Fruit fly (Drosophila melanogaster): ENCODE data around the gene CG11663.

The CG11663 gene

DNA sequence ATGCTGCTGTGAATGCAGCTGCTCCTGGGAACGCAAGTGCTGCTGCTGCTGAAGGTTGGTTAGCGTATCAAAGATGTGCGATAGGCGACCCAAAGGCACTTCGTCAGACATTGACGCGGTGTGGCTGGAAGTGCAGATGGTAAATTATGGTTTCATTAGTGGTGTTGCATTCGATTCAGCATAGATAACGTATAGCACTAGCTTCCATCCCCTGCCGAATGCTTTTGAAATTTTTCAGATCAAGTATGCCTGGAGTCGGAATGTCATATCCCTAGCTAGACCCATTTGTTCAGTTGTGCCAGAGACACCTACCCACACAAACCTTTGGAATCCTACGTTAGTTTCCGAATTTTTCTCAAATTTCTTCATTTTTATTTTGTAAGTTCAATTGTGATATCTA lies at the start of gene CG11663:
Gene CG11663, plus strand, starts transcription at position 301 of the 400 bp plus-strand sequence.
- no peak for TF ChIP-seq Sin3A (optimal IDR thresholded peaks at IDR 0.05)
- no peak for TF ChIP-seq psq (optimal IDR thresholded peaks at IDR 0.05)
- no peak for TF ChIP-seq Myc (optimal IDR thresholded peaks at IDR 0.05)
- no peak for TF ChIP-seq insv (optimal IDR thresholded peaks at IDR 0.05)
- no peak for TF ChIP-seq h (optimal IDR thresholded peaks at IDR 0.05)
- no peak for TF ChIP-seq ttk (optimal IDR thresholded peaks at IDR 0.05)

DNA sequence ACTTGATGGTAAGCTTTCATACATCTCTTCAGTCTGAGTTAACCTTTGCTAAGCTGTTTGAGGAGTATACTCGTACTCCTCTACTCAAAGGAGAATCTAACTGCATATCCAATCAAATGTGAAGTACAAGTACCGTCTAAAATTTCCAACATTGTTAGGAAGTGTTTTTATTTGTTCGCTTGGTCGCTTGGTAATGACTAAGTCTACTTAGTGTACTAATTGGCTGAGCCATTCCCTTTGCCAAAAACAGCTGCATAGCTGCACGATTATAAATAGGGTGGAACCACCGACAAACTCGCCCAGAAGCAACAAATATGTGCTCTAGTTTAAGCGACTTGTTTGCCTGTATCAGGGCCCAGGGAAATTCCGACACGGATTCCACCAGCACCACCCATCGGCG lies 49.8 kb upstream of the CG11663 start, which contains the start of gene CG14635:
Gene CG14635, plus strand, starts transcription at position 301 of the 400 bp plus-strand sequence.
- no peak for TF ChIP-seq insv (optimal IDR thresholded peaks at IDR 0.05)
- TF ChIP-seq Sin3A (optimal IDR thresholded peaks at IDR 0.05) = no peak
- TF ChIP-seq ttk (optimal IDR thresholded peaks at IDR 0.05) = no peak
- no peak for TF ChIP-seq psq (optimal IDR thresholded peaks at IDR 0.05)
- no peak for TF ChIP-seq h (optimal IDR thresholded peaks at IDR 0.05)
- TF ChIP-seq Myc (optimal IDR thresholded peaks at IDR 0.05) = no peak

DNA sequence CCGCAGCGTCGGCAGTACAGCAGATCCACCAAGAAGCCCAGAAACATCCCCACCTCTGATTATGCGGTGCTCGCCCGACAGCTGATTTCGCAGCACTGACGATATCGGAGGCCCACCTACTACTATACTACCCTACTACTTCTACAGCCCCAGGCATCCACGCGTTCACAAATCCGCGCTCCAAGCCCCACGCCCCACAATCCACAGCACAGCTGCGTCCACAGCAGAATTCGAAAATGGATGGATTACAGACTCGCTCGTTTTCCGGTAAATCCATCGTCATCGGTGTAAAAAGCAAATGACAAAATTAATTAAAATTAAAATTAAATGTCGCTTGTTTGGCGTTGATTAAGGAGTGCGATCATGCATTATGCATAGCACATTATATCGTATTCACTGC lies 47.2 kb upstream of the CG11663 start, which contains the start of gene CG3713:
Gene CG3713, minus strand, starts transcription at position 101 of the 400 bp plus-strand sequence.
- TF ChIP-seq ttk (optimal IDR thresholded peaks at IDR 0.05) (no peak), psq (optimal IDR thresholded peaks at IDR 0.05) (no peak), Sin3A (optimal IDR thresholded peaks at IDR 0.05) (no peak), insv (optimal IDR thresholded peaks at IDR 0.05) (no peak), h (optimal IDR thresholded peaks at IDR 0.05) (no peak), Myc (optimal IDR thresholded peaks at IDR 0.05) (no peak)

DNA sequence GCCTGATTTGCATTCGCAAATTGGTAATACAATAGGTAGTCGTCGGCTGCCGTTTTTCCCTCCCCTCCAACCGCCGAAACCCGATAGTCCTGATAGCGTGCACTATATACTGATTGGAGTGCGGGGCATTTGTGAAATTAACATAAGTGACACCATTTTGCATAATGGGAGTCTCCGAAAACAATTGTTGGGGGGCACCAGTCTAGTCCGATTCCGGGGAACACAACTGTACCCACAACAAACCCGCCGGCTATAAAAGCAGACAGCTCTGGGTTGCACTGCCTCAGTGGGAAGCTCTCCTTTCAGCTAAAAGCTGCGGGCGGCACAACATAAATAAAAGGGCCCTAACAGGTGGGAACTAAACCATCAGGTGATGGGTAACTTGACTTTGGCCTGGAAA lies 32.0 kb upstream of the CG11663 start, which contains the start of gene CG14634:
Gene CG14634, plus strand, starts transcription at position 301 of the 400 bp plus-strand sequence.
- TF ChIP-seq psq (optimal IDR thresholded peaks at IDR 0.05) = no peak
- no peak for TF ChIP-seq h (optimal IDR thresholded peaks at IDR 0.05)
- no peak for TF ChIP-seq ttk (optimal IDR thresholded peaks at IDR 0.05)
- TF ChIP-seq insv (optimal IDR thresholded peaks at IDR 0.05) = no peak
- no peak for TF ChIP-seq Myc (optimal IDR thresholded peaks at IDR 0.05)
- no peak for TF ChIP-seq Sin3A (optimal IDR thresholded peaks at IDR 0.05)

DNA sequence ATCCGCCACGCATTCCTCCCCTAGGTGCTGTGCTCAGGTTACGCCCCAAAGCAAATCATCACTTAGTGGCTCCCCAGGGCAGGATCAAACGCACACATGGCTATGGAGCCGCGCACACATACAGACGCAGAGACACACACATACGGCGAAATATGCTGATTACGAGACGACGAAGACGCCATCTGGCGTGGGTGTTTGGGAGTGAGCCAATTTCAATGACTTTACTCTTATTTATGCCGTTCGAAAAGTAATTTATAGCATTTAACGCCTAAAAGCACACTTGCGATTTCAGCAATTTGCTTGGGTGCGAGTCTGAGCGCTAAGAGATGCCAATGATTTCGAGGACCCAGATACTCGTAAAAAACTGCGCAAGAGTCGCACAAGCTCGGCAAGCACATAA lies 25.8 kb upstream of the CG11663 start:
- TF ChIP-seq insv (optimal IDR thresholded peaks at IDR 0.05) = no peak
- TF ChIP-seq Myc (optimal IDR thresholded peaks at IDR 0.05) = no peak
- no peak for TF ChIP-seq Sin3A (optimal IDR thresholded peaks at IDR 0.05)
- TF ChIP-seq h (optimal IDR thresholded peaks at IDR 0.05) = no peak
- TF ChIP-seq ttk (optimal IDR thresholded peaks at IDR 0.05) = no peak
- TF ChIP-seq psq (optimal IDR thresholded peaks at IDR 0.05) = no peak

DNA sequence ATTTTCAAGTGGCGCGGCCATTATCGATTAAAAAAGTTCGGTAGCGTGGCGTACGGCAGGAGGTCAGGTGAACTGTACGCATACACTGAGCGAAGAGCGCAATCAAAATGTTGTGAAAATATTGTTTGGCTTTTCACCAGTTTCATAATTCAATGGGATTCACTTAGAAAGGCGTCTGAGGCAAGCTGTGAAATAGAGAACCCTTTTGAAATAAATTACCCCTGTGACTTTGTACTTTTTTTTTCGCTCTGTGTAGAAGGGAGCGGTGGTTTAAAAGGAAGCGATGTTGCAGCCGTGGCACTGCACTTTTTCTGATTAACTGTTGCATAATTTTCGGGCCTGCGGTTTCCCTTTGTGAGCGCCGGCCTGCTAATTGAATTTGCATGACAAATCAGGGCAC lies 20.5 kb upstream of the CG11663 start:
- TF ChIP-seq psq (optimal IDR thresholded peaks at IDR 0.05) (no peak), insv (optimal IDR thresholded peaks at IDR 0.05) (no peak), Sin3A (optimal IDR thresholded peaks at IDR 0.05) (no peak), h (optimal IDR thresholded peaks at IDR 0.05) (no peak), Myc (optimal IDR thresholded peaks at IDR 0.05) (no peak), ttk (optimal IDR thresholded peaks at IDR 0.05) (no peak)

DNA sequence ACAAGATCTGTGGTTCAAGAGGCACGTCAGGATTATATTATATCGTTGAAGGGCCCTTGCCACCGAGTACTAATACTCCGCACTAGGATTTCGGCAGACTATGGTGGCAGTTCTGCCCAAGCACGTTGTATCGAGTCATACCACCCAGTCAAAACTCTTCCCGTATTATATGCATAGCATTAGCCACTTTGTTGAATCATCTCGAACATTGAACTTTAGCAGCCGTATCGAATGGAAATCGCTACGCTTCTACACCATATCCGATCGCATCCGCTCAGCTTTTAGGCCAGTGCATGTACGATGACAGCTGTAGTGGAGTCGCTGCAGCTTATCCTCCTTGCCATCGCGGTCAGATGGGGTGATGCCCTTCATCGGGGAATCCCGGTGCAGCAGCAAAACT lies 18.9 kb upstream of the CG11663 start, which contains the start of gene CG11664:
Gene CG11664, plus strand, starts transcription at position 301 of the 400 bp plus-strand sequence.
- no peak for TF ChIP-seq insv (optimal IDR thresholded peaks at IDR 0.05)
- no peak for TF ChIP-seq ttk (optimal IDR thresholded peaks at IDR 0.05)
- no peak for TF ChIP-seq Myc (optimal IDR thresholded peaks at IDR 0.05)
- no peak for TF ChIP-seq h (optimal IDR thresholded peaks at IDR 0.05)
- TF ChIP-seq Sin3A (optimal IDR thresholded peaks at IDR 0.05) = no peak
- TF ChIP-seq psq (optimal IDR thresholded peaks at IDR 0.05) = no peak

DNA sequence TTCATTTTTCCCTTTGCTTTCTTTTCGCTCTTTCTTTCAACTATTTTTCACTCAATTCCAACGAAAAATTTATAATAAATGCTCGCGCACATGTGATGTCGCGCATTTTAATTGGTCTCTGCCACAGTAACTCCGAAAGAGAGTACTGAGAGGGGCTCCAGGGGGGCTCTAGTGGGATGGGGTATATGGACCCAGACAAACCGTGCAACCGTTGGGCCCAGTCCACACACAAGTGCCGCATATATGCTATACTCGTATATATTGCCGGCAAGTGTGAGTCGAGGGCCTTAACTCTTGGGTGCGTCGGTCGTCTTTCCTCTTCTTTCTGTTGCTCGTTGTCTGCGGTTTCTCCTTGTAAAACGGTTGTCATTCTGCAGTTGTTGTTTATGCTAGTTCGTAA lies 4.1 kb downstream of the CG11663 start:
- TF ChIP-seq Myc (optimal IDR thresholded peaks at IDR 0.05) = no peak
- no peak for TF ChIP-seq ttk (optimal IDR thresholded peaks at IDR 0.05)
- no peak for TF ChIP-seq psq (optimal IDR thresholded peaks at IDR 0.05)
- no peak for TF ChIP-seq Sin3A (optimal IDR thresholded peaks at IDR 0.05)
- TF ChIP-seq h (optimal IDR thresholded peaks at IDR 0.05) = no peak
- no peak for TF ChIP-seq insv (optimal IDR thresholded peaks at IDR 0.05)

DNA sequence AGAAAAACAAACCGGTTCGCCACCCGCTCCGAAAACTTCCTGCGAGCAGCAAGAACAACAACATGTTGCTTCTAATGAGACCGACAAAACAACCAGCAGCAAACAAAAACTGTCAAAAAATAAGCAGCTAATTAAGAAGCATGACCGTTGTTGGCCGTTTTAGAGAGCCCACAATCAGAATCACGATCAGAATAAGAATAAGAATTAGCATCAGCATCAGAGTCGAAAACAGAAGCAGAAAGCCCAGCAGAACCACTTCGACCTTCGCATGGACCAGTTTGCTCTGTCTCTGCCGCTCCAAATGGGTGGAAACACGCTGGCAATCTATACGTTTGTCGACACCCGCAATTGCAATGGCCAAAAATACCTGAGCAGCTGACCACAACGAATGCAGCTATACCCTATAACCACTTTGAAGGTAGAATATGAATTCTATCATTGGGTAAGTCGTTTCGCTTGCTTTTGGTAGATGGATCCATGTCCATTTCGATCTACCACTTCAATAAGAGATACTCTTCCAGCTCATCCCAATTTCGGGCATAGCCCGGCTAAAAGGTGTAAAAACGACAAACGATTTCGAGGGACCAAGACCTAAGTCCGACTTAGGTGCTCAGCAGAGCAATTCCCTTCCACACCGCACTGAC lies 5.2 kb downstream of the CG11663 start:
- TF ChIP-seq insv (optimal IDR thresholded peaks at IDR 0.05) = no peak
- no peak for TF ChIP-seq Sin3A (optimal IDR thresholded peaks at IDR 0.05)
- TF ChIP-seq psq (optimal IDR thresholded peaks at IDR 0.05) = no peak
- TF ChIP-seq h (optimal IDR thresholded peaks at IDR 0.05) = no peak
- no peak for TF ChIP-seq Myc (optimal IDR thresholded peaks at IDR 0.05)
- no peak for TF ChIP-seq ttk (optimal IDR thresholded peaks at IDR 0.05)

DNA sequence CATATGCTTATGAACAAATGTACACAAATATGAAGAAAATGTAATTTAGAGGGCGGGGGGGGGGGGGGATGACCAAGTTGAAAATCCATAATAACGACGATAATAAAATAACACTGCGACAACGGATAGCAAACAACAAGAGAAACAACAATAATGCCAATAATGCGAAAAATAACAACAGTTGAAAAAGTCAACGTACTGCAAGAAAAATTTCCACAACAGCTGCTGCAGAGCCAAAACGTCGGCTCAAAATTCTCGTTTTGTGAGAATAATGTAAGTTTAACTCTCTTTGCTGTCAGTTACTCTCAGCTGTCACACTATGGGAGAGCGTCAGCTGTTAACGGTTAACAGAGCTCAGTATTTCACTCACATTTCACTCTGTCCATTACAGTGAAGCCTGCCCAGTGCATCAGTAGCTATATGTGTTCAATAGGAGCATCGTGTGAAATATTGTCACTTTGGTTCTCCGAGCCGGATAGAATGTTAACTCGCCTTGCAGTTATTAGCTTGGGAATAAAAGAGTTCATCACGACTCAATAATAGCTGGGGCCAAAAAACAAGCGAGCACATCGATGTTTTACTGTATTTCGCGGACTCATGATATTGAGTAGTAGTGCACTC lies 6.6 kb downstream of the CG11663 start:
- TF ChIP-seq ttk (optimal IDR thresholded peaks at IDR 0.05) (no peak), insv (optimal IDR thresholded peaks at IDR 0.05) (no peak), Myc (optimal IDR thresholded peaks at IDR 0.05) (no peak), psq (optimal IDR thresholded peaks at IDR 0.05) (no peak), h (optimal IDR thresholded peaks at IDR 0.05) (no peak), Sin3A (optimal IDR thresholded peaks at IDR 0.05) (no peak)

DNA sequence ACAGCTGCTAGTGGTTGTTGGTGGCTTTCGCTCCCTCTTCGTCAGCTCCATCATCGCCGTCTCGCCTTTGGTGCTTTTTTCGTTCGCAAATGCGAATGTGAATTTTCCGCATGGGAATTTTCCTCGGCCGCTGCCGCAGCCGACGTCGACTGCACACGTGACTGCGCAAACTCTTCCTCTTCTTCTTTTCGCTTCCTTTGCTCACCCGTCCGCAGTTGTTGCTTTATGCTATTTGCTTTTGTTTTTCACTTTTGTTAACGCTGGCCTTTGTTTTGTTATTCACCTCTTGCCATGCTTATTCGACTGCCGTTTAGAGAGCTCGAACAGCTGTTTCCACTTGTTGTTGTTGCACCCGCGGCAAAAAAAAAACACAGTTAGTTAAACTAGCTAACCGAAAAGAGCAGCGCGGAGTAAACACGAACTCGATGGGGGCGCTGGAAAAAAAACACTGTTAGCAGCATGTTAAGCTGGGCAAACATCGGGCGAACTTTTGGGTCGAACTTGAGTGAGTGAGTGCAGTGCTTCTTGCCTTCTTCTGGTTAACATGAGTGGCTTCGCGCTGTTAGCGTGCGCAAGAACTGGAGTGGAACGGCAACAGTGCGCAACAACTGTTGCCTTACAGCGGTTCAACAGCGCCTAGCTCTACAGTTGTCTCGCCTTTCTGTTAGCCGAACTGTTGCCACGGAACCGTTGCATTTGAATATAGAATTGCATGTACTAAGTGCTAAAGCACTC lies 14.6 kb downstream of the CG11663 start:
- TF ChIP-seq ttk (optimal IDR thresholded peaks at IDR 0.05) (no peak), psq (optimal IDR thresholded peaks at IDR 0.05) (no peak), Myc (optimal IDR thresholded peaks at IDR 0.05) (no peak), h (optimal IDR thresholded peaks at IDR 0.05) (no peak), insv (optimal IDR thresholded peaks at IDR 0.05) (no peak), Sin3A (optimal IDR thresholded peaks at IDR 0.05) (no peak)

DNA sequence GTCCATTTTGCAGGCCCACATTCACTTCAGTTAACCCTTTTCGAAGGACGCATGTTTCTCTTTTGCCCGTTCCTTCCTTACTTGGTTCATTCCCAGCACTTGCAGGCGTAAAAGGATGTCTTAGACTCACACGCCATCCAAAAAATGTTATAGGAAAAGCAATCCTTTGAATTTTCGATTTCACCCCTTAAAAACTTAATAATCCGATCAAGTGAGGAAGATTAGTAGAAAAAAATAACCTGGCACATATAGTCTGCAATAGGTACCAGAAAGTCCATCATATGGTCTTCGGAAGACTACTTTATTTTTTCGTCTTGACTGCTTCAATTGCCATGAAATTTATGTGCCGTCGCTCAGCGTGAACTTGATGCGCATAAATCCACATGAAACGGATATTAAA lies 27.1 kb downstream of the CG11663 start:
- TF ChIP-seq insv (optimal IDR thresholded peaks at IDR 0.05) (no peak), ttk (optimal IDR thresholded peaks at IDR 0.05) (no peak), Sin3A (optimal IDR thresholded peaks at IDR 0.05) (no peak)

Data from Kc167 (cell line).